Worm (Caenorhabditis elegans) whole organism, L2 larva: ENCODE measurements around the gene Y51B9A.8.
A peak's percentile ranks its signal among the peaks of the same experiment; 100 is the strongest.

Source experiments
- C34F6.9 ChIP-seq: fragments of 150-350 bp; optimal IDR thresholded peaks from 2 replicates; lab custom pipeline; 2014; ENCODE audit warnings: missing biosample characterization, missing genetic modification characterization
- F13H6.1 ChIP-seq: sonication (generic microtip); optimal IDR thresholded peaks from 2 replicates; lab custom pipeline; 2016; ENCODE audit warnings: missing genetic modification characterization, missing compliant biosample characterization
- Y55F3AM.14 ChIP-seq: fragments of 200-800 bp; sonication (Bioruptor generic); optimal IDR thresholded peaks from 2 replicates; lab custom pipeline; 2018; ENCODE audit warnings: mild to moderate bottlenecking, missing genetic modification characterization, missing compliant biosample characterization
- ZK546.5 ChIP-seq: sonication (generic microtip); optimal IDR thresholded peaks from 2 replicates; lab custom pipeline; 2017; ENCODE audit warnings: missing biosample characterization, missing genetic modification characterization
- alr-1 ChIP-seq: fragments of 150-350 bp; optimal IDR thresholded peaks from 2 replicates; lab custom pipeline; 2014; ENCODE audit warnings: missing biosample characterization, missing genetic modification characterization
- blmp-1 ChIP-seq: sonication (generic microtip); optimal IDR thresholded peaks from 2 replicates; lab custom pipeline; 2017; ENCODE audit warnings: missing genetic modification characterization, mild to moderate bottlenecking, missing compliant biosample characterization, antibody characterized with exemption, moderate library complexity; ENCODE audit not compliant: insufficient read depth
- ceh-82 ChIP-seq: fragments of 150-350 bp; optimal IDR thresholded peaks from 2 replicates; lab custom pipeline; 2014; ENCODE audit warnings: missing biosample characterization, missing genetic modification characterization
- crh-2 ChIP-seq: sonication (generic microtip); optimal IDR thresholded peaks from 2 replicates; lab custom pipeline; 2017; ENCODE audit warnings: missing biosample characterization, missing genetic modification characterization
- egl-27 ChIP-seq: sonication (generic microtip); optimal IDR thresholded peaks from 3 replicates; lab custom pipeline; 2017; ENCODE audit warnings: missing biosample characterization, missing genetic modification reagents, missing genetic modification characterization
- elt-1 ChIP-seq: fragments of 150-350 bp; optimal IDR thresholded peaks from 2 replicates; lab custom pipeline; 2014; ENCODE audit warnings: missing biosample characterization, missing genetic modification characterization
- elt-3 ChIP-seq: sonication (generic microtip); optimal IDR thresholded peaks from 2 replicates; lab custom pipeline; 2017; ENCODE audit warnings: missing biosample characterization, missing genetic modification characterization
- fos-1 ChIP-seq: fragments of 150-350 bp; optimal IDR thresholded peaks from 2 replicates; lab custom pipeline; 2014; ENCODE audit warnings: missing biosample characterization, missing genetic modification characterization
- gmeb-1 ChIP-seq: fragments of 150-350 bp; optimal IDR thresholded peaks from 2 replicates; lab custom pipeline; 2014; ENCODE audit warnings: missing biosample characterization, missing genetic modification characterization
- lin-39 ChIP-seq: fragments of 150-350 bp; optimal IDR thresholded peaks from 2 replicates; lab custom pipeline; 2014; ENCODE audit warnings: missing biosample characterization, missing genetic modification reagents, missing genetic modification characterization
- lsy-2 ChIP-seq, 2 experiments: fragments of 150-350 bp in 1 of 2; sonication (generic microtip) in 1 of 2; optimal IDR thresholded peaks; 2 replicates each; lab custom pipeline; 2014 to 2017; ENCODE audit warnings: missing biosample characterization in 2 of 2, missing genetic modification characterization in 2 of 2
- mab-5 ChIP-seq: fragments of 150-350 bp; optimal IDR thresholded peaks from 2 replicates; lab custom pipeline; 2014; ENCODE audit warnings: missing biosample characterization, missing genetic modification characterization
- mdl-1 ChIP-seq, 2 experiments: fragments of 150-350 bp in 1 of 2; sonication (generic microtip) in 1 of 2; optimal IDR thresholded peaks; 2 replicates each; lab custom pipeline; 2017; ENCODE audit warnings: missing biosample characterization in 2 of 2, missing genetic modification characterization in 2 of 2
- nhr-11 ChIP-seq: fragments of 150-350 bp; optimal IDR thresholded peaks from 2 replicates; lab custom pipeline; 2014; ENCODE audit warnings: missing biosample characterization, missing genetic modification characterization
- nhr-12 ChIP-seq: fragments of 150-350 bp; optimal IDR thresholded peaks from 2 replicates; lab custom pipeline; 2014; ENCODE audit warnings: missing biosample characterization, missing genetic modification characterization
- nhr-21 ChIP-seq: fragments of 150-350 bp; optimal IDR thresholded peaks from 2 replicates; lab custom pipeline; 2014; ENCODE audit warnings: missing biosample characterization, missing genetic modification characterization
- nhr-23 ChIP-seq: fragments of 150-350 bp; optimal IDR thresholded peaks from 2 replicates; lab custom pipeline; 2014; ENCODE audit warnings: missing biosample characterization, missing genetic modification reagents, missing genetic modification characterization
- nhr-25 ChIP-seq: fragments of 150-350 bp; sonication (generic microtip); optimal IDR thresholded peaks from 3 replicates; lab custom pipeline; 2014; ENCODE audit warnings: missing biosample characterization, missing genetic modification characterization
- nhr-6 ChIP-seq: fragments of 150-350 bp; optimal IDR thresholded peaks from 2 replicates; lab custom pipeline; 2014; ENCODE audit warnings: missing biosample characterization, missing genetic modification characterization
- nhr-77 ChIP-seq: fragments of 150-350 bp; optimal IDR thresholded peaks from 2 replicates; lab custom pipeline; 2014; ENCODE audit warnings: missing biosample characterization, missing genetic modification characterization
- peb-1 ChIP-seq: fragments of 150-350 bp; optimal IDR thresholded peaks from 2 replicates; lab custom pipeline; 2014; ENCODE audit warnings: missing biosample characterization, missing genetic modification characterization
- sem-4 ChIP-seq: fragments of 150-350 bp; optimal IDR thresholded peaks from 2 replicates; lab custom pipeline; 2014; ENCODE audit warnings: missing biosample characterization, missing genetic modification reagents, missing genetic modification characterization
- skn-1 ChIP-seq: sonication (generic microtip); optimal IDR thresholded peaks from 2 replicates; lab custom pipeline; 2017; ENCODE audit warnings: missing biosample characterization, missing genetic modification characterization
- sma-3 ChIP-seq: sonication (generic microtip); optimal IDR thresholded peaks from 2 replicates; lab custom pipeline; 2016; ENCODE audit warnings: missing genetic modification reagents, missing genetic modification characterization, missing compliant biosample characterization
- unc-39 ChIP-seq: fragments of 150-350 bp; optimal IDR thresholded peaks from 2 replicates; lab custom pipeline; 2014; ENCODE audit warnings: missing biosample characterization, missing genetic modification characterization
- unc-55 ChIP-seq: fragments of 150-350 bp; sonication (generic microtip); optimal IDR thresholded peaks from 3 replicates; lab custom pipeline; 2014; ENCODE audit warnings: missing biosample characterization, missing genetic modification reagents, missing genetic modification characterization
- ztf-11 ChIP-seq: sonication (generic microtip); optimal IDR thresholded peaks from 2 replicates; lab custom pipeline; 2017; ENCODE audit warnings: missing biosample characterization, missing genetic modification characterization
- ztf-4 ChIP-seq: fragments of 150-350 bp; optimal IDR thresholded peaks from 2 replicates; lab custom pipeline; 2014; ENCODE audit warnings: missing biosample characterization, missing genetic modification characterization

Gene Y51B9A.8

DNA sequence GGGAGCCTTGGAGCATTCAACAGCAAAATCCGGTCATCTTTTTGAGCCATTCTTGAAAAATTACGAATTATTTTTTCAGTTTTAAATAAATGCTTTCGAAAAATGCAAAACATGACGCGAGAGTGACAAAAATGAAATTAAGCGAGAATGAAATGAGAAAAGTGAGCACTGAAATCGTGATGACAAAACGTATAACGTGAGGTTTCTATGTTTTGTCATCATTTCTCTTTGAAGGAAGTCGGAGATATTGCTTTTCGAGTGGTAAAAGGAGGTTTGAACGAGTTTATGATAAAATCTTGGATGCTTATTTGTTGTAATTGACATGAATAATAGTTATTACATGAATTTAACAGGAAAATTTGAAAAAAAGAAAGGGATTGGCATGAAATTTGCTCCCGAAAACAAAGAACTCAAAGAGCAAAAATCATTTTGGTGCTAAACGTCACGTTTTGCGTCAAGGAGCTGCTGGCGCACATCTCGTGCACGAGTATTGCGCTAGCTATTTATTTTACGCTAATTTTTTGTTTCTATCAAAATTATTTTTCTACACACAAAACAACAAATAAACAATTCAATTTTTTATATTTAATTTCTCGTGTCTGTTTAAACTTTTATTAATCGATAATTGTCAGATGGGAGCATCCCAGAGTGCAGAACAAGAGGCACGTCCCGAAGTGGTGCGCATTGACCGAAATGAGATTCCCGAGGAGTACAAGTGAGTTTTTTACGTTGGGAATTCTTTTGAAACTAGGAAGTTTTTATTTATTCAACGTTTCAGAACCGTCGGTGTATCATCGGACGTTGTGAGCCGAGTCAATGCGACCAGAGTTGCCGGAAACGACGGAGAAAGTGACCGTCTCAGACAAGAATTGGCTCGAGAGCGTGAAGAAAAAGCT, 18.0 kb downstream of the Y51B9A.8 start, which contains the start of the genes gss-1 and chch-3 (continued):
- TF ChIP-seq sma-3 (GFP tag; lab: Kevin White, UChicago) (peak; percentile 14), egl-27 (no peak), mdl-1 (tag; optimal IDR thresholded peaks at IDR 0.05; lab: Kevin White, UChicago) (no peak), nhr-25 (no peak), nhr-12 (tag; lab: Kevin White, UChicago) (no peak), ceh-82 (tag; lab: Kevin White, UChicago) (no peak), ZK546.5 (tag; lab: Kevin White, UChicago) (no peak), nhr-11 (tag; lab: Kevin White, UChicago) (no peak), lsy-2 (tag; optimal IDR thresholded peaks at IDR 0.05; lab: Kevin White, UChicago) (peak; percentile 56 to 85)

DNA sequence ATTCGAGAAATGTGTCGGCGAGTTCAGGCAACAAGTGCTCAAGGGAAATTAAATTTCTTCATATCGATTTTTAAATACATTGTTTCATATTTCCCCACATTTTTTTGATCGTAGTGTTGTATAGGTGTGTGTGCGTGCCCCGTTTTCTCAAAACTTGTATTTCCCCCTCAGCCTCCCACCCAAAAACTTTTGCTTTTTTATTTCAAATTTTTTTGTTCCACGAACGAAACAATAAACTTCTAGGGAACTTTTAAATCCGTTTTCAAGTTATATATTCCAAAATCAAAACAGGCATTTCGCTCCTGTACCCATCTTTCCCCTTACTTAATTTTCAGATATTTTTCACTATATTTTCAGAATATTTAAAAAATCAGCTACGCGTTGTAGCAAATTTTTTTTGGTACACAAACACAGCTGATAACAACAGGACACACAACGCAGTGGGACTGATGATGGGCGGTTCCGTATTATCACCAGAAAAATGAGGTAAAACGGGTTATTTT, 19.5 kb downstream of the Y51B9A.8 start, which contains the start of the genes M176.4 and M176.16:
TSS of gene M176.4 (plus strand) at position 301 of the 503 bp plus-strand sequence.
TSS of gene M176.16 (plus strand) at position 453 of the 503 bp plus-strand sequence.
- no peak for TF ChIP-seq nhr-6 (tag; lab: Kevin White, UChicago)
- TF ChIP-seq nhr-77, result no peak
- TF ChIP-seq ZK546.5 (tag; lab: Kevin White, UChicago), result no peak
- no peak for TF ChIP-seq sem-4 (tag; lab: Kevin White, UChicago)
- no peak for TF ChIP-seq skn-1 (tag; lab: Kevin White, UChicago)
- no peak for TF ChIP-seq elt-1 (tag; lab: Kevin White, UChicago)
- no peak for TF ChIP-seq crh-2 (tag; lab: Kevin White, UChicago)
- no peak for TF ChIP-seq nhr-23 (tag; lab: Kevin White, UChicago)

DNA sequence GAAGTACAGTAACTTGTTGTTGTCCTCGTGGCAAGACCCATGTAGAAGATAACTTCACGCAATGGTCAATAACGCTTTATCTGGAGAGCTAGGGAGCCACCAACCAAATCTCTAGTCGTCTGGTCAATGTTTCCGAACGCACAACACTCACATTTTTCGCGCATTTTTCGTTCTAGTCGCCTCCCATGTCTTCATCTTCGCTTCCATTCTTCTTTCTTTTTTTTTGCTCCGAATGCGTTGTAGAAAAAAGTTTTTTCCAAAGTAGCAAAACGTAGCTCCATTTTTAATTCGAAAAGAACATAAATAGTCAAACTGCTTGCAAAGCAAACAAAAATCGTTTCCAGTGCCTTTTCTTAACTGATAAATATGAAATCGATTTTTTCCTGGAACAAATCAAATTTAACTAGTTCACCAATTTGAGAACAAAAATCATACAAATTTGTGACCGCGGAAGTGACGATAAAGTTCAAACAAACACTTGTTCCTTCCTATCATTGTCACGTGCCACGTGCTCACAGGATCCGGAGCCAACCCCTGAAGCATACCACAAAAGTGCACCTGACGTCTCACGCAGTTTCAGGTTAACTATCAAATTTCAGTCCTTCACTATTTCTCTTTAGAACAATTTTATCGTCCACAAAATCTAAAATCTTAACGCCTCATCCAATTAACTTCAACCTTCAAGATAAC, 20.3 kb downstream of the Y51B9A.8 start:
- TF ChIP-seq nhr-12 (tag; lab: Kevin White, UChicago) (no peak), Y55F3AM.14 (no peak), crh-2 (tag; lab: Kevin White, UChicago) (no peak), peb-1 (tag; lab: Kevin White, UChicago) (no peak), ztf-4 (tag; lab: Kevin White, UChicago) (no peak)

DNA sequence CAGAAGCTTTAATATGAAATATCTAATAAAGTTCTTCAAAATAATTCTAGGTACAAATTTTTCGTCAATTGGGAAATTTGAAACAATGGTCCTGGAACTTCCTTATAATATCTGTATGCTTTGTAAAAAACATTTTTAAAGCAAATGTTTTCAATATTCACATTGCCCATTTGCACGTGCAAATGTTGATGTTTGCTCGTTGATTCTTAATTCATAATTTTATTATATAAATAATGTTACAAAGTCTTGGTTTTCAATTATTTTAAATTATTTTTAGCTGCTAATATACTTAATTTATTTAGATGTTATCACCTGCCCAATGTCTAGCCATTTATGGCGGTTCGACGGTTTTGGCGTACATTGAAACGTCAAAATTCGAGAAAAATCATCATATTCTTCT, 23.3 kb downstream of the Y51B9A.8 start, which contains the start of gene M176.11:
TSS of gene M176.11 (plus strand) at position 301 of the 400 bp plus-strand sequence.
- TF ChIP-seq mab-5 (tag; lab: Kevin White, UChicago), result no peak
- no peak for TF ChIP-seq crh-2 (tag; lab: Kevin White, UChicago)
- TF ChIP-seq F13H6.1 (tag; lab: Kevin White, UChicago), result no peak
- TF ChIP-seq ztf-11 (tag; lab: Kevin White, UChicago), result no peak
- no peak for TF ChIP-seq nhr-6 (tag; lab: Kevin White, UChicago)
- TF ChIP-seq sma-3 (GFP tag; lab: Kevin White, UChicago), result no peak
- TF ChIP-seq nhr-23 (tag; lab: Kevin White, UChicago), result no peak
- no peak for TF ChIP-seq gmeb-1
- TF ChIP-seq blmp-1 (tag; lab: Kevin White, UChicago), result no peak
- TF ChIP-seq fos-1, result no peak
- TF ChIP-seq C34F6.9 (tag; lab: Kevin White, UChicago), result no peak
- no peak for TF ChIP-seq alr-1 (tag; lab: Kevin White, UChicago)
- TF ChIP-seq nhr-21, result no peak
- TF ChIP-seq egl-27, result no peak
- TF ChIP-seq lsy-2 (tag; optimal IDR thresholded peaks at IDR 0.05; lab: Kevin White, UChicago), result no peak
- TF ChIP-seq Y55F3AM.14, result no peak

- TF ChIP-seq ztf-11 (tag; lab: Kevin White, UChicago), result no peak
- TF ChIP-seq gmeb-1, result no peak
- TF ChIP-seq ztf-4 (tag; lab: Kevin White, UChicago), result no peak
- no peak for TF ChIP-seq crh-2 (tag; lab: Kevin White, UChicago)
- TF ChIP-seq sem-4 (tag; lab: Kevin White, UChicago), result no peak
- no peak for TF ChIP-seq nhr-21
- no peak for TF ChIP-seq lin-39 (tag; lab: Kevin White, UChicago)
- no peak for TF ChIP-seq nhr-25
- no peak for TF ChIP-seq unc-55
- TF ChIP-seq ZK546.5 (tag; lab: Kevin White, UChicago), result no peak
- no peak for TF ChIP-seq sma-3 (GFP tag; lab: Kevin White, UChicago)
- no peak for TF ChIP-seq fos-1
- no peak for TF ChIP-seq elt-3 (tag; lab: Kevin White, UChicago)
- no peak for TF ChIP-seq nhr-12 (tag; lab: Kevin White, UChicago)
- no peak for TF ChIP-seq unc-39 (tag; lab: Kevin White, UChicago)
- TF ChIP-seq ceh-82 (tag; lab: Kevin White, UChicago), result no peak
Measured at ce11 chrII:9426076-9426475, 27.4 kb downstream of the Y51B9A.8 start, which contains the start of gene M176.10. TSS of gene M176.10 (minus strand) at chrII:9426176.
